Fruit fly (Drosophila melanogaster) whole organism, embryonic: ENCODE data around the gene Pax.
A peak's percentile ranks its signal among the peaks of the same experiment; 100 is the strongest.

ENCODE experiments used
- Atf6 ChIP-seq: fragments of 200-800 bp; sonication (Bioruptor generic); IDR thresholded peaks from 2 replicates; pipeline ENCODE4 v1.3.6; 2022; ENCODE audit warnings: missing biosample characterization, missing genetic modification characterization
- BEAF-32 ChIP-seq: fragments of 200-800 bp; sonication (Bioruptor generic); optimal IDR thresholded peaks from 3 replicates; lab custom pipeline; 2017; ENCODE audit warnings: missing biosample characterization, missing genetic modification characterization, mild to moderate bottlenecking, moderate library complexity, missing genetic modification reagents
- Bgb ChIP-seq: fragments of 200-800 bp; sonication (Bioruptor generic); IDR thresholded peaks from 2 replicates; pipeline ENCODE4 v1.3.6; 2022; ENCODE audit warnings: missing biosample characterization, missing genetic modification characterization; ENCODE audit not compliant: partially characterized antibody
- CG10654 ChIP-seq: fragments of 200-800 bp; sonication (Bioruptor generic); optimal IDR thresholded peaks from 2 replicates; lab custom pipeline; 2016; ENCODE audit warnings: missing biosample characterization, missing genetic modification characterization
- CG11398 ChIP-seq: fragments of 200-800 bp; sonication (Bioruptor generic); optimal IDR thresholded peaks from 2 replicates; lab custom pipeline; 2016; ENCODE audit warnings: missing biosample characterization, missing genetic modification characterization
- CG11695 ChIP-seq: fragments of 200-800 bp; sonication (Bioruptor generic); IDR thresholded peaks from 3 replicates; pipeline ENCODE4 v1.3.6; 2022; ENCODE audit warnings: missing biosample characterization, missing genetic modification characterization
- CG14860 ChIP-seq: fragments of 200-800 bp; sonication (Bioruptor generic); IDR thresholded peaks from 3 replicates; pipeline ENCODE4 v1.3.6; 2022; ENCODE audit warnings: missing biosample characterization, missing genetic modification characterization; ENCODE audit not compliant: partially characterized antibody
- CG1529 ChIP-seq: fragments of 200-800 bp; sonication (Bioruptor generic); optimal IDR thresholded peaks from 3 replicates; lab custom pipeline; 2018; ENCODE audit warnings: missing biosample characterization, missing genetic modification characterization
- CG16815 ChIP-seq: fragments of 200-800 bp; sonication (Bioruptor generic); optimal IDR thresholded peaks from 3 replicates; lab custom pipeline; 2017; ENCODE audit warnings: missing biosample characterization, mild to moderate bottlenecking, missing genetic modification characterization
- CG18764 ChIP-seq: fragments of 200-800 bp; sonication (Bioruptor generic); optimal IDR thresholded peaks from 3 replicates; lab custom pipeline; 2016; ENCODE audit warnings: missing biosample characterization, missing genetic modification characterization
- CG30020 ChIP-seq: fragments of 200-800 bp; optimal IDR thresholded peaks from 2 replicates; lab custom pipeline; 2019; ENCODE audit warnings: missing biosample characterization, mild to moderate bottlenecking, missing genetic modification characterization, moderate library complexity
- CG32767 ChIP-seq: fragments of 200-800 bp; sonication (Bioruptor generic); IDR thresholded peaks from 2 replicates; pipeline ENCODE4 v1.3.6; 2022; ENCODE audit warnings: missing biosample characterization, missing genetic modification characterization
- CG33213 ChIP-seq: fragments of 200-800 bp; sonication (Bioruptor generic); optimal IDR thresholded peaks from 3 replicates; lab custom pipeline; 2016; ENCODE audit warnings: missing biosample characterization, missing genetic modification characterization
- CG4424 ChIP-seq: fragments of 200-800 bp; sonication (Bioruptor generic); optimal IDR thresholded peaks from 3 replicates; lab custom pipeline; 2016; ENCODE audit warnings: missing biosample characterization, missing genetic modification characterization
- CG5953 ChIP-seq: fragments of 200-800 bp; sonication (Bioruptor generic); IDR thresholded peaks from 2 replicates; pipeline ENCODE4 v1.3.6; 2022; ENCODE audit warnings: missing biosample characterization, missing genetic modification characterization
- CG7271 ChIP-seq: fragments of 200-800 bp; sonication (Bioruptor generic); optimal IDR thresholded peaks from 2 replicates; lab custom pipeline; 2018; ENCODE audit warnings: missing biosample characterization, mild to moderate bottlenecking, missing genetic modification characterization, moderate library complexity
- CG7987 ChIP-seq: fragments of 200-800 bp; sonication (Bioruptor generic); optimal IDR thresholded peaks from 2 replicates; lab custom pipeline; 2018; ENCODE audit warnings: missing biosample characterization, mild to moderate bottlenecking, missing genetic modification characterization, moderate library complexity
- CG9609 ChIP-seq: fragments of 200-800 bp; sonication (Bioruptor generic); optimal IDR thresholded peaks from 3 replicates; lab custom pipeline; 2016; ENCODE audit warnings: missing biosample characterization, missing genetic modification characterization
- CG9727 ChIP-seq: fragments of 200-800 bp; sonication (Bioruptor generic); optimal IDR thresholded peaks from 3 replicates; lab custom pipeline; 2017; ENCODE audit warnings: missing biosample characterization, mild to moderate bottlenecking, missing genetic modification characterization
- Camta ChIP-seq: fragments of 200-800 bp; sonication (Bioruptor generic); optimal IDR thresholded peaks from 2 replicates; lab custom pipeline; 2016; ENCODE audit warnings: missing biosample characterization, missing genetic modification characterization
- CkIIα-i1 ChIP-seq: fragments of 200-800 bp; sonication (Bioruptor generic); IDR thresholded peaks from 2 replicates; pipeline ENCODE4 v1.3.6; 2022; ENCODE audit warnings: missing biosample characterization, missing genetic modification characterization
- NC2β ChIP-seq: fragments of 200-800 bp; sonication (Bioruptor generic); optimal IDR thresholded peaks from 2 replicates; lab custom pipeline; 2016; ENCODE audit warnings: missing biosample characterization, missing genetic modification characterization
- NFAT ChIP-seq: fragments of 200-800 bp; sonication (Bioruptor generic); IDR thresholded peaks from 2 replicates; pipeline ENCODE4 v1.3.6; 2022; ENCODE audit warnings: missing biosample characterization, missing genetic modification characterization
- Sox100B ChIP-seq: fragments of 200-800 bp; sonication (Bioruptor generic); optimal IDR thresholded peaks from 3 replicates; lab custom pipeline; 2018; ENCODE audit warnings: missing biosample characterization, mild to moderate bottlenecking, missing genetic modification characterization
- Usf ChIP-seq: fragments of 200-800 bp; sonication (Bioruptor generic); optimal IDR thresholded peaks from 2 replicates; lab custom pipeline; 2017; ENCODE audit warnings: missing genotype, missing biosample characterization, missing genetic modification characterization
- YL-1 ChIP-seq: fragments of 200-800 bp; sonication (Bioruptor generic); optimal IDR thresholded peaks from 3 replicates; lab custom pipeline; 2017; ENCODE audit warnings: missing biosample characterization, mild to moderate bottlenecking, missing genetic modification characterization
- ap ChIP-seq: fragments of 200-800 bp; sonication (Bioruptor generic); IDR thresholded peaks from 2 replicates; pipeline ENCODE4 v1.3.6; 2022; ENCODE audit warnings: missing biosample characterization, missing genetic modification characterization
- bab2 ChIP-seq: fragments of 200-800 bp; sonication (Bioruptor generic); optimal IDR thresholded peaks from 2 replicates; lab custom pipeline; 2016; ENCODE audit warnings: missing biosample characterization, missing genetic modification characterization
- cato ChIP-seq: fragments of 200-800 bp; sonication (Bioruptor generic); optimal IDR thresholded peaks from 2 replicates; lab custom pipeline; 2016; ENCODE audit warnings: missing biosample characterization, missing genetic modification characterization, borderline replicate concordance
- corto ChIP-seq: fragments of 200-800 bp; sonication (Bioruptor generic); optimal IDR thresholded peaks from 2 replicates; lab custom pipeline; 2016; ENCODE audit warnings: missing biosample characterization, mild to moderate bottlenecking, missing genetic modification characterization, moderate library complexity
- crol ChIP-seq: fragments of 200-800 bp; sonication (Bioruptor generic); IDR thresholded peaks from 2 replicates; pipeline ENCODE4 v1.3.6; 2022; ENCODE audit warnings: missing biosample characterization, missing genetic modification characterization
- ems ChIP-seq: fragments of 200-800 bp; sonication (Bioruptor generic); optimal IDR thresholded peaks from 3 replicates; lab custom pipeline; 2016; ENCODE audit warnings: missing biosample characterization, missing genetic modification characterization
- fd102C ChIP-seq: fragments of 200-800 bp; sonication (Bioruptor generic); optimal IDR thresholded peaks from 2 replicates; lab custom pipeline; 2018; ENCODE audit warnings: missing biosample characterization, mild to moderate bottlenecking, missing genetic modification characterization, moderate library complexity
- fru ChIP-seq: fragments of >200 bp; optimal IDR thresholded peaks from 2 replicates; lab custom pipeline; 2017
- fu2 ChIP-seq: fragments of 200-800 bp; sonication (Bioruptor generic); optimal IDR thresholded peaks from 2 replicates; lab custom pipeline; 2016; ENCODE audit warnings: missing biosample characterization, missing genetic modification characterization
- grau ChIP-seq: fragments of 200-800 bp; optimal IDR thresholded peaks from 3 replicates; lab custom pipeline; 2019; ENCODE audit warnings: missing biosample characterization, mild to moderate bottlenecking, missing genetic modification characterization, moderate library complexity
- gsb-n ChIP-seq: fragments of 200-800 bp; sonication (Bioruptor generic); optimal IDR thresholded peaks from 3 replicates; lab custom pipeline; 2018; ENCODE audit warnings: missing biosample characterization, mild to moderate bottlenecking, missing genetic modification characterization
- her ChIP-seq: fragments of 200-800 bp; sonication (Bioruptor generic); optimal IDR thresholded peaks from 2 replicates; lab custom pipeline; 2016; ENCODE audit warnings: missing biosample characterization, missing genetic modification characterization
- kah ChIP-seq: fragments of 200-800 bp; sonication (Bioruptor generic); optimal IDR thresholded peaks from 2 replicates; lab custom pipeline; 2018; ENCODE audit warnings: missing biosample characterization, mild to moderate bottlenecking, missing genetic modification characterization
- klu ChIP-seq: fragments of 200-800 bp; sonication (Bioruptor generic); IDR thresholded peaks from 2 replicates; pipeline ENCODE4 v1.3.6; 2022; ENCODE audit warnings: missing biosample characterization, missing genetic modification characterization
- oc ChIP-seq: fragments of 200-800 bp; sonication (Bioruptor generic); optimal IDR thresholded peaks from 2 replicates; lab custom pipeline; 2018; ENCODE audit warnings: missing biosample characterization, mild to moderate bottlenecking, missing genetic modification characterization, moderate library complexity
- otp ChIP-seq: fragments of 200-800 bp; sonication (Bioruptor generic); IDR thresholded peaks from 3 replicates; pipeline ENCODE4, ENCODE4 v1.3.6; 2022; ENCODE audit warnings: missing biosample characterization, missing genetic modification characterization
- pita ChIP-seq: fragments of 200-800 bp; sonication (Bioruptor generic); optimal IDR thresholded peaks from 2 replicates; lab custom pipeline; 2017; ENCODE audit warnings: missing biosample characterization, mild to moderate bottlenecking, missing genetic modification characterization
- rib ChIP-seq: fragments of 200-800 bp; sonication (Bioruptor generic); IDR thresholded peaks from 2 replicates; pipeline ENCODE4 v1.3.6; 2022; ENCODE audit warnings: missing biosample characterization, missing genetic modification characterization
- sens ChIP-seq: fragments of 200-800 bp; sonication (Bioruptor generic); peaks from one replicate; lab custom pipeline; 2016; ENCODE audit warnings: missing biosample characterization, missing genetic modification characterization
- sens-2 ChIP-seq: fragments of 200-800 bp; sonication (Bioruptor generic); IDR thresholded peaks from 2 replicates; pipeline ENCODE4 v1.3.6; 2022; ENCODE audit warnings: missing biosample characterization, missing genetic modification characterization
- sim ChIP-seq: fragments of 200-800 bp; sonication (Bioruptor generic); IDR thresholded peaks from 2 replicates; pipeline ENCODE4 v1.3.6; 2022; ENCODE audit warnings: missing biosample characterization, missing genetic modification characterization
- stwl ChIP-seq: fragments of 200-800 bp; sonication (Bioruptor generic); optimal IDR thresholded peaks from 3 replicates; lab custom pipeline; 2018; ENCODE audit warnings: missing biosample characterization, mild to moderate bottlenecking, missing genetic modification characterization, moderate library complexity
- tin ChIP-seq: fragments of 200-800 bp; sonication (Bioruptor generic); optimal IDR thresholded peaks from 3 replicates; lab custom pipeline; 2016; ENCODE audit warnings: missing biosample characterization, missing genetic modification characterization
- toy ChIP-seq: fragments of 200-800 bp; sonication (Bioruptor generic); IDR thresholded peaks from 2 replicates; pipeline ENCODE4 v1.3.6; 2022; ENCODE audit warnings: missing biosample characterization, missing genetic modification characterization
- twi ChIP-seq: fragments of 200-800 bp; optimal IDR thresholded peaks from 2 replicates; lab custom pipeline; 2019; ENCODE audit warnings: missing biosample characterization, mild to moderate bottlenecking, missing genetic modification characterization, moderate library complexity

Pax gene

DNA sequence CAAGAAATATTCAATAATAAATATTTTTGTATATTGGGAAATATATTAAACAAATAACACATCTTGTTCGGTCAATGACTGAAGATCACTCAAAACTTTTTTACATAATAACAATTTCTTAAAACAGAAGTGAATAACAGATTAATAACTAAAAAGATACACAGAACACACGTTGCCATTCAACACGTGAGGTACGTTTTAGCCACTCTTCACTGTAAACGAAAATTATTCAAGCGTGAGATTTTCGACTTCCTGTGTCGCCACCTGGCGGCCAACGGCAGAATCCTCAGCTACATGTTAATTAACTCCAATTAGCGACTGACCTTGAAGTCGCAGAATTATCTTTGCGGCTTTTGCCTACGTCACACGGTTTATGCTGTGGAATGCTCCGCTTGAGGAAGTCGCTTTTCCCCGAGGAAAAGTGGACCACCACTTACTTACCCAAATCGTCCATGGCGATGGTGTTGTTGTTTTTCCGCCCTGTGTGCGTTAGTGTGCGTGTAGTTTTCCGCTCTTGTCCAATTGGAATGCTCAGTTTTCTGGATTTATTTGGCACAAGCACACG is 549 bp downstream of the Pax start (continued):
- TF ChIP-seq CG16815 (GFP tag; lab: Kevin White, UChicago) = peak; percentile 53
- TF ChIP-seq CG10654 (GFP tag; lab: Kevin White, UChicago) = peak; percentile 35
- TF ChIP-seq fru (lab: Kevin White, UChicago) = no peak
- TF ChIP-seq sim (GFP tag; lab: Robert Waterston, UW) = peak; percentile 40
- peak; percentile 94 for TF ChIP-seq otp (GFP tag; lab: Robert Waterston, UW)
- TF ChIP-seq stwl = peak; percentile 15
- TF ChIP-seq grau (tag; lab: Kevin White, UChicago) = peak; percentile 97
- peak; percentile 52 for TF ChIP-seq bab2 (GFP tag; lab: Kevin White, UChicago)
- TF ChIP-seq rib (GFP tag; lab: Robert Waterston, UW) = no peak; the same call in 1 of the 2 replicates
- no peak for TF ChIP-seq NC2β
- TF ChIP-seq BEAF-32 (GFP tag; lab: Kevin White, UChicago) = no peak
- no peak for TF ChIP-seq CG14860
- TF ChIP-seq Sox100B (GFP tag; lab: Kevin White, UChicago) = peak; percentile 55
- peak; percentile 74 for TF ChIP-seq CG4424
- peak; percentile 33 for TF ChIP-seq oc (tag; lab: Kevin White, UChicago)
- TF ChIP-seq fd102C (GFP tag; lab: Kevin White, UChicago) = no peak
- peak; percentile 49 for TF ChIP-seq CG18764
- peak; percentile 77 for TF ChIP-seq Atf6 (GFP tag; lab: Robert Waterston, UW)
- TF ChIP-seq twi (tag; lab: Kevin White, UChicago) = peak; percentile 45
- TF ChIP-seq corto = peak; percentile 11
- TF ChIP-seq CG33213 (GFP tag; lab: Kevin White, UChicago) = peak; percentile 50
- peak; percentile 22 for TF ChIP-seq her (GFP tag; lab: Kevin White, UChicago)
- peak; percentile 64 for TF ChIP-seq gsb-n
- peak; percentile 35 for TF ChIP-seq kah (GFP tag; lab: Kevin White, UChicago)
- TF ChIP-seq Camta (GFP tag; lab: Kevin White, UChicago) = peak; percentile 52
- peak; percentile 38 for TF ChIP-seq fu2 (GFP tag; lab: Kevin White, UChicago)
- peak; percentile 77 for TF ChIP-seq NFAT
- no peak for TF ChIP-seq CkIIα-i1 (GFP tag; lab: Robert Waterston, UW)
- peak; percentile 46; the same call in 1 of the 2 replicates for TF ChIP-seq ap
- TF ChIP-seq CG7271 (tag; lab: Kevin White, UChicago) = no peak
- TF ChIP-seq CG7987 (GFP tag; lab: Kevin White, UChicago) = no peak
- no peak for TF ChIP-seq CG11398 (GFP tag; lab: Kevin White, UChicago)
- peak; percentile 31 for TF ChIP-seq YL-1 (GFP tag; lab: Kevin White, UChicago)
- no peak for TF ChIP-seq pita (GFP tag; lab: Kevin White, UChicago)
- peak; percentile 6; the same call in 1 of the 2 replicates for TF ChIP-seq Bgb (GFP tag; lab: Robert Waterston, UW)
- TF ChIP-seq sens-2 = peak; percentile 66; the same call in 1 of the 2 replicates
- peak; percentile 38 for TF ChIP-seq CG9609 (GFP tag; lab: Kevin White, UChicago)
- peak; percentile 54 for TF ChIP-seq tin
- peak; percentile 52 for TF ChIP-seq CG1529 (GFP tag; lab: Kevin White, UChicago)
- TF ChIP-seq CG5953 (GFP tag; lab: Robert Waterston, UW) = 0 out of 2 replicates have a peak, but pooled peaks have one; percentile 7
- peak; percentile 34 for TF ChIP-seq CG30020 (tag; lab: Kevin White, UChicago)
- no peak for TF ChIP-seq CG32767 (GFP tag; lab: Robert Waterston, UW)
- TF ChIP-seq crol (GFP tag; lab: Robert Waterston, UW) = no peak
- TF ChIP-seq cato = peak; percentile 28
- peak; percentile 91 for TF ChIP-seq sens (GFP tag; lab: Kevin White, UChicago)
- TF ChIP-seq CG11695 = peak; percentile 54; the same call in 1 of the 3 replicates
- peak; percentile 65; the same call in 1 of the 2 replicates for TF ChIP-seq klu (GFP tag; lab: Robert Waterston, UW)
- peak; percentile 39 for TF ChIP-seq Usf (GFP tag; lab: Kevin White, UChicago)
- TF ChIP-seq toy (GFP tag; lab: Robert Waterston, UW) = peak; percentile 71
- no peak for TF ChIP-seq ems (GFP tag; lab: Kevin White, UChicago)
- peak; percentile 72 for TF ChIP-seq CG9727
